Worm (Caenorhabditis elegans) whole organism, L1 larva: ENCODE measurements around the gene mua-6.

Source experiments
- C16A3.4 ChIP-seq: fragments of 150-350 bp; optimal IDR thresholded peaks from 2 replicates; lab custom pipeline; 2014; ENCODE audit warnings: missing biosample characterization, missing genetic modification characterization
- alr-1 ChIP-seq: fragments of 200-800 bp; sonication (Bioruptor generic); optimal IDR thresholded peaks from 2 replicates; lab custom pipeline; 2018; ENCODE audit warnings: borderline replicate concordance, mild to moderate bottlenecking, missing genetic modification characterization, missing compliant biosample characterization
- nhr-237 ChIP-seq: fragments of 150-350 bp; optimal IDR thresholded peaks from 2 replicates; lab custom pipeline; 2014; ENCODE audit warnings: missing biosample characterization, missing genetic modification characterization
- nhr-76 ChIP-seq: sonication (generic microtip); optimal IDR thresholded peaks from 2 replicates; lab custom pipeline; 2017; ENCODE audit warnings: missing biosample characterization, missing genetic modification characterization
- sup-37 ChIP-seq: fragments of 200-800 bp; sonication (Bioruptor generic); optimal IDR thresholded peaks from 2 replicates; lab custom pipeline; 2018; ENCODE audit warnings: mild to moderate bottlenecking, missing genetic modification characterization, missing compliant biosample characterization
- swsn-7 ChIP-seq: sonication (generic microtip); optimal IDR thresholded peaks from 2 replicates; lab custom pipeline; 2016; ENCODE audit warnings: missing genetic modification characterization, missing compliant biosample characterization
- unc-62 ChIP-seq: fragments of 150-350 bp; optimal IDR thresholded peaks from 2 replicates; lab custom pipeline; 2014; ENCODE audit warnings: missing biosample characterization, missing genetic modification reagents, missing genetic modification characterization
- zip-4 ChIP-seq: fragments of 200-800 bp; sonication (Bioruptor generic); optimal IDR thresholded peaks from 2 replicates; lab custom pipeline; 2018; ENCODE audit warnings: mild to moderate bottlenecking, missing genetic modification characterization, moderate library complexity, missing compliant biosample characterization

DNA sequence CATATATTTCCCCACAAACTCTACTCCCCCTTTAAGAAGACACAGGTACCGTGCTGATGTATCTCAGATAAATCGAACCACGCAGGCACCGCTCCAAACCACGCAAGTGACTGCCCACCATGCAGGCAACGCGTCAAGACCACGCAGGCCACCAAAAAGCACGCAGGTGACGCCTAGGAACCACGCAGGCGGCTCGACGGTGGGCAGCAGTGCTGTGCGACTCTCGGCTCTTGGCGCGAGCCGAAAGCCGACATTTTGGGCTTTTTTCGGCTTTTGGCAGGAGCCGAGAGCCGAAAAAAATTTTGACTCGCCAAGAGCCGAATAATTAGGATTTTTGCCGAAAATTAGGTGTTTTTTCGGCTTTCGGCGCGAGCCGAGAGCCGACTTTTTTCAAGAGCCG lies 22.4 kb downstream of the mua-6 start:
- TF ChIP-seq C16A3.4 (no peak), alr-1 (no peak), nhr-237 (no peak), nhr-76 (tag; lab: Kevin White, UChicago) (no peak), unc-62 (GFP tag; lab: Kevin White, UChicago) (no peak), swsn-7 (no peak), sup-37 (GFP tag; lab: Kevin White, UChicago) (no peak), zip-4 (no peak)
